Fruit fly (Drosophila melanogaster): ENCODE data around the gene Zw10.

The Zw10 gene

DNA sequence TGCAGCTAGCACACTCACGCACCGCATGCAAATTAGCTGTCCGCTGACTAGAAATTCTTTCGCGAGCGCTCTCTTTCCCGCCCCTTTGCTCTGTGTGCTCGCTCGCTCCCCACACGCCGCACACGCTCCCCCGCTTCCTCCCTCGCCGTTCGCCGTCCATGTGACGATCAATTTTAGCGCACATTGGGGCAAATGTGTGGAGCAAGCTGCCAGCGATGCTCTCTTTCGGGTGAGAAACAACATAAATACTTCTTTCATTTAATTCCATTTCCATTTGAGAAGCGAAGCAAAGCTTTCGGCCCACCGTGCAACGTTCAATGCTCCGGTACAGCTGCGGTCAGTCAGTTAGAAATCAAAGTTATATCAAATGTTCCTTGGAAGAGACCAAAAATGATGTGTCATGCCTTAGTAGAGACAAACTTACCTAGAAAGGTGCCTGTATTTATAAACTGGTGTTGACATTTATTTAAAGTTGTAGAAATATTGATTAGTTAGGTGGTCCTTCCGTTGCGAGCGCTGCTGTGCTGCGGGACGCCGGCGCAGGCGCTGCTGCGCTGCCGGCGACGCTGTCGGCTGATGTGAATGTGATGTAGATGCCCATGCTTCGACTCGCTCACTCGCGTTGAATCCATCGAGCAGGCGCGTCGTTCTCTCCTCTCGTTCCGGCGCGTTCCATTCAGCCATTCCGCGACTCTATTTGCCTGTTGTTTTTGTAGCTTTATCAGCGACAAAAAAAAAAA lies 42.2 kb downstream of the Zw10 start (continued):
- TF ChIP-seq CG34224 (GFP tag; IDR thresholded peaks at IDR 0.05; ENCODE audit: partially characterized antibody) (peak; percentile 48; the same call in 1 of the 3 replicates), CG16779 (GFP tag; IDR thresholded peaks at IDR 0.05) (peak; percentile 94), Ets65A (GFP tag) (peak; percentile 99), E2f2 (GFP tag; IDR thresholded peaks at IDR 0.05) (peak; percentile 83), HLH3B (GFP tag; IDR thresholded peaks at IDR 0.05) (peak; percentile 94), CrebB (tag; optimal IDR thresholded peaks at IDR 0.05) (peak; percentile 97), CG8388 (GFP tag; optimal IDR thresholded peaks at IDR 0.05) (peak; percentile 96), sim (GFP tag; IDR thresholded peaks at IDR 0.05) (peak; percentile 70; the same call in 1 of the 2 replicates), pzg (GFP tag; optimal IDR thresholded peaks at IDR 0.05) (peak; percentile 30), CG3065 (GFP tag; optimal IDR thresholded peaks at IDR 0.05) (peak; percentile 73), insv (GFP tag; optimal IDR thresholded peaks at IDR 0.05) (peak; percentile 56 to 76), sr (GFP tag; IDR thresholded peaks at IDR 0.05) (peak; percentile 75), ap (GFP tag; IDR thresholded peaks at IDR 0.05) (peak; percentile 93), YL-1 (GFP tag; optimal IDR thresholded peaks at IDR 0.05) (peak; percentile 91), CG2875 (GFP tag; optimal IDR thresholded peaks at IDR 0.05) (peak; percentile 96), Dfd (GFP tag; optimal IDR thresholded peaks at IDR 0.05) (no peak), CG17328 (GFP tag; IDR thresholded peaks at IDR 0.05) (peak; percentile 97), MESR4 (GFP tag; optimal IDR thresholded peaks at IDR 0.05) (peak; percentile 75), CG18476 (GFP tag; optimal IDR thresholded peaks at IDR 0.05) (peak; percentile 91), gfzf (GFP tag; optimal IDR thresholded peaks at IDR 0.05) (peak; percentile 11), CG13894 (tag; optimal IDR thresholded peaks at IDR 0.05) (peak; percentile 94), Doc2 (GFP tag; IDR thresholded peaks at IDR 0.05) (peak; percentile 76; the same call in 1 of the 2 replicates), CG12391 (tag; optimal IDR thresholded peaks at IDR 0.05) (peak; percentile 97), CG11696 (GFP tag; IDR thresholded peaks at IDR 0.05) (peak; percentile 100), CG12236 (GFP tag; optimal IDR thresholded peaks at IDR 0.05) (peak; percentile 94), CHES-1-like (GFP tag; optimal IDR thresholded peaks at IDR 0.05) (peak; percentile 97), CG10274 (GFP tag; optimal IDR thresholded peaks at IDR 0.05) (peak; percentile 89), cwo (GFP tag; optimal IDR thresholded peaks at IDR 0.05) (peak; percentile 97), CG9609 (GFP tag; optimal IDR thresholded peaks at IDR 0.05) (peak; percentile 97), CG11695 (GFP tag; IDR thresholded peaks at IDR 0.05) (peak; percentile 97), shn (GFP tag; optimal IDR thresholded peaks at IDR 0.05) (peak; percentile 97), schlank (tag; optimal IDR thresholded peaks at IDR 0.05) (peak; percentile 97), yki (optimal IDR thresholded peaks at IDR 0.05) (no peak), bcd (GFP tag; optimal IDR thresholded peaks at IDR 0.05) (peak; percentile 98), CG14667 (GFP tag; IDR thresholded peaks at IDR 0.05) (peak; percentile 89), CG7987 (GFP tag; optimal IDR thresholded peaks at IDR 0.05) (peak; percentile 83), Sox102F (GFP tag; optimal IDR thresholded peaks at IDR 0.05) (peak; percentile 97), Nf-YB (GFP tag; optimal IDR thresholded peaks at IDR 0.05) (peak; percentile 87), CG2889 (GFP tag; IDR thresholded peaks at IDR 0.05) (peak; percentile 93), sisA (GFP tag; IDR thresholded peaks at IDR 0.05) (peak; percentile 96), pita (GFP tag; optimal IDR thresholded peaks at IDR 0.05) (no peak), E2f1 (GFP tag; IDR thresholded peaks at IDR 0.05) (peak; percentile 96), CG6854 (GFP tag; optimal IDR thresholded peaks at IDR 0.05) (peak; percentile 97), fu2 (GFP tag; optimal IDR thresholded peaks at IDR 0.05) (peak; percentile 96), BtbVII (GFP tag; optimal IDR thresholded peaks at IDR 0.05) (peak; percentile 96), lov (optimal IDR thresholded peaks at IDR 0.05) (no peak), lov (GFP tag; IDR thresholded peaks at IDR 0.05) (peak; percentile 91), CG2712 (tag; optimal IDR thresholded peaks at IDR 0.05) (peak; percentile 97), Mad (GFP tag; optimal IDR thresholded peaks at IDR 0.05) (peak; percentile 95), Abd-B (GFP tag; optimal IDR thresholded peaks at IDR 0.05) (peak; percentile 94)
